Worm (Caenorhabditis elegans) whole organism, young adult: ENCODE data around the gene pccb-1.
A peak's percentile ranks its signal among the peaks of the same experiment; 100 is the strongest.

Source experiments
- B0019.2 ChIP-seq: fragments of 200-800 bp; sonication (Bioruptor generic); conservative IDR thresholded peaks from 2 replicates; pipeline ENCODE4 v1.3.6; 2022; ENCODE audit warnings: missing genetic modification reagents, missing genetic modification characterization, missing compliant biosample characterization
- B0035.1 ChIP-seq: sonication (generic microtip); optimal IDR thresholded peaks from 2 replicates; lab custom pipeline; 2016; ENCODE audit warnings: missing genetic modification characterization, mild to moderate bottlenecking, missing compliant biosample characterization, missing genotype, missing genetic modification reagents
- B0261.1 ChIP-seq: sonication (generic microtip); optimal IDR thresholded peaks from 2 replicates; lab custom pipeline; 2016; ENCODE audit warnings: mild to moderate bottlenecking, missing genetic modification characterization, moderate library complexity, missing compliant biosample characterization
- C17E4.6 ChIP-seq: fragments of 200-800 bp; sonication (Bioruptor generic); IDR thresholded peaks from 2 replicates; pipeline ENCODE4 v1.3.6; 2022; ENCODE audit warnings: missing genetic modification reagents, missing genetic modification characterization, missing compliant biosample characterization
- F22D6.2 ChIP-seq: sonication (generic microtip); optimal IDR thresholded peaks from 2 replicates; lab custom pipeline; 2016; ENCODE audit warnings: mild to moderate bottlenecking, missing genetic modification characterization, missing compliant biosample characterization
- F23B12.7 ChIP-seq: sonication (generic microtip); optimal IDR thresholded peaks from 2 replicates; lab custom pipeline; 2017; ENCODE audit warnings: missing genetic modification characterization, mild to moderate bottlenecking, missing compliant biosample characterization, antibody characterized with exemption, moderate library complexity; ENCODE audit not compliant: insufficient read depth
- F52B5.7 ChIP-seq: sonication (generic microtip); optimal IDR thresholded peaks from 2 replicates; lab custom pipeline; 2016; ENCODE audit warnings: mild to moderate bottlenecking, missing genetic modification characterization, missing compliant biosample characterization
- K12H6.12 ChIP-seq: fragments of 200-800 bp; sonication (Bioruptor generic); optimal IDR thresholded peaks from 2 replicates; lab custom pipeline; 2018; ENCODE audit warnings: mild to moderate bottlenecking, missing genetic modification characterization, missing compliant biosample characterization
- T07F8.4 ChIP-seq: sonication (generic microtip); optimal IDR thresholded peaks from 2 replicates; lab custom pipeline; 2016; ENCODE audit warnings: mild to moderate bottlenecking, missing genetic modification characterization, moderate library complexity, missing compliant biosample characterization
- Y53G8AR.9 ChIP-seq: fragments of 200-800 bp; sonication (Bioruptor generic); conservative IDR thresholded peaks from 2 replicates; pipeline ENCODE4 v1.3.6; 2022; ENCODE audit warnings: missing genetic modification reagents, missing genetic modification characterization, missing compliant biosample characterization
- ZK185.1 ChIP-seq: sonication (generic microtip); optimal IDR thresholded peaks from 2 replicates; lab custom pipeline; 2016; ENCODE audit warnings: mild to moderate bottlenecking, missing genetic modification characterization, missing compliant biosample characterization; ENCODE audit not compliant: poor library complexity, severe bottlenecking
- akir-1 ChIP-seq: fragments of 200-800 bp; sonication (Bioruptor generic); optimal IDR thresholded peaks from 2 replicates; lab custom pipeline; 2018; ENCODE audit warnings: mild to moderate bottlenecking, missing genetic modification characterization, moderate library complexity, missing compliant biosample characterization
- aptf-2 ChIP-seq: fragments of 200-800 bp; sonication (Bioruptor generic); conservative IDR thresholded peaks from 2 replicates; pipeline ENCODE4 v1.3.6; 2022; ENCODE audit warnings: missing genetic modification reagents, missing genetic modification characterization, missing compliant biosample characterization
- attf-3 ChIP-seq: fragments of 200-800 bp; sonication (Bioruptor generic); conservative IDR thresholded peaks from 2 replicates; pipeline ENCODE4 v1.3.6; 2022; ENCODE audit warnings: missing genetic modification reagents, missing genetic modification characterization, missing compliant biosample characterization
- attf-5 ChIP-seq: fragments of 200-800 bp; sonication (Bioruptor generic); optimal IDR thresholded peaks from 2 replicates; lab custom pipeline; 2018; ENCODE audit warnings: mild to moderate bottlenecking, missing genetic modification characterization, missing compliant biosample characterization
- attf-6 ChIP-seq: fragments of 200-800 bp; sonication (Bioruptor generic); IDR thresholded peaks from 2 replicates; pipeline ENCODE4 v1.3.6; 2022; ENCODE audit warnings: missing genetic modification reagents, missing genetic modification characterization, missing compliant biosample characterization
- bed-2 ChIP-seq: fragments of 200-800 bp; sonication (Bioruptor generic); IDR thresholded peaks from 2 replicates; pipeline ENCODE4 v1.3.6; 2022; ENCODE audit warnings: missing genetic modification reagents, missing genetic modification characterization, missing compliant biosample characterization
- cebp-1 ChIP-seq, 2 experiments: fragments of 200-800 bp in 1 of 2; sonication (Bioruptor generic) in 1 of 2; sonication (generic microtip) in 1 of 2; IDR thresholded peaks in 1 of 2; optimal IDR thresholded peaks in 1 of 2; 2 replicates each; pipeline versions ENCODE4 v1.3.6 to Lab custom; 2017 to 2022; ENCODE audit warnings: missing compliant biosample characterization in 2 of 2, missing genetic modification characterization in 2 of 2, mild to moderate bottlenecking in 1 of 2, missing genetic modification reagents in 1 of 2, moderate library complexity in 1 of 2
- cebp-2 ChIP-seq: fragments of 200-800 bp; sonication (Bioruptor generic); IDR thresholded peaks from 2 replicates; pipeline ENCODE4 v1.3.6; 2022; ENCODE audit warnings: missing genetic modification characterization, missing compliant biosample characterization
- dox-1 ChIP-seq: fragments of 200-800 bp; sonication (Bioruptor generic); IDR thresholded peaks from 2 replicates; pipeline ENCODE4 v1.3.6; 2022; ENCODE audit warnings: missing genetic modification reagents, missing genetic modification characterization, missing compliant biosample characterization
- egl-18 ChIP-seq: fragments of 200-800 bp; sonication (Bioruptor generic); IDR thresholded peaks from 2 replicates; pipeline ENCODE4 v1.3.6; 2022; ENCODE audit warnings: missing genetic modification reagents, missing genetic modification characterization, missing compliant biosample characterization
- egl-44 ChIP-seq: fragments of 200-800 bp; sonication (Bioruptor generic); IDR thresholded peaks from 2 replicates; pipeline ENCODE4 v1.3.6; 2022; ENCODE audit warnings: missing genetic modification reagents, missing genetic modification characterization, missing compliant biosample characterization
- ekl-4 ChIP-seq: fragments of 200-800 bp; sonication (Bioruptor generic); IDR thresholded peaks from 2 replicates; pipeline ENCODE4 v1.3.6; 2022; ENCODE audit warnings: missing genetic modification reagents, missing genetic modification characterization, missing compliant biosample characterization
- him-1 ChIP-seq: sonication (generic microtip); optimal IDR thresholded peaks from 2 replicates; lab custom pipeline; 2016; ENCODE audit warnings: missing genotype, missing genetic modification reagents, missing genetic modification characterization, missing compliant biosample characterization
- hlh-26 ChIP-seq: fragments of 200-800 bp; sonication (Bioruptor generic); conservative IDR thresholded peaks from 2 replicates; pipeline ENCODE4 v1.3.6; 2022; ENCODE audit warnings: missing genetic modification reagents, missing genetic modification characterization, missing compliant biosample characterization
- hmg-1.2 ChIP-seq: fragments of 200-800 bp; sonication (Bioruptor generic); IDR thresholded peaks from 2 replicates; pipeline ENCODE4 v1.3.6; 2022; ENCODE audit warnings: missing genetic modification reagents, missing genetic modification characterization, missing compliant biosample characterization
- lag-1 ChIP-seq: fragments of 200-800 bp; sonication (Bioruptor generic); IDR thresholded peaks from 2 replicates; pipeline ENCODE4 v1.3.6; 2022; ENCODE audit warnings: missing genetic modification reagents, missing genetic modification characterization, missing compliant biosample characterization
- let-526 ChIP-seq: fragments of 200-800 bp; sonication (Bioruptor generic); IDR thresholded peaks from 2 replicates; pipeline ENCODE4 v1.3.6; 2022; ENCODE audit warnings: missing genetic modification reagents, missing genetic modification characterization, missing compliant biosample characterization
- madf-3 ChIP-seq: fragments of 200-800 bp; sonication (Bioruptor generic); IDR thresholded peaks from 2 replicates; pipeline ENCODE4 v1.3.6; 2022; ENCODE audit warnings: missing genetic modification reagents, missing genetic modification characterization, missing compliant biosample characterization
- nfyb-1 ChIP-seq: fragments of 200-800 bp; sonication (Bioruptor generic); IDR thresholded peaks from 2 replicates; pipeline ENCODE4 v1.3.6; 2022; ENCODE audit warnings: missing genetic modification reagents, missing genetic modification characterization, missing compliant biosample characterization
- nhr-120 ChIP-seq: fragments of 200-800 bp; sonication (Bioruptor generic); IDR thresholded peaks from 2 replicates; pipeline ENCODE4 v1.3.6; 2022; ENCODE audit warnings: missing genetic modification characterization, missing compliant biosample characterization
- sdz-38 ChIP-seq: sonication (generic microtip); optimal IDR thresholded peaks from 2 replicates; lab custom pipeline; 2016; ENCODE audit warnings: missing genotype, missing genetic modification characterization, missing compliant biosample characterization
- snpc-3.4 ChIP-seq: sonication (generic microtip); optimal IDR thresholded peaks from 2 replicates; lab custom pipeline; 2017; ENCODE audit warnings: missing genetic modification characterization, mild to moderate bottlenecking, missing compliant biosample characterization, antibody characterized with exemption, moderate library complexity, missing genotype, missing genetic modification reagents
- somi-1 ChIP-seq: fragments of 200-800 bp; sonication (Bioruptor generic); optimal IDR thresholded peaks from 2 replicates; lab custom pipeline; 2018; ENCODE audit warnings: mild to moderate bottlenecking, missing genetic modification characterization, missing compliant biosample characterization
- sptf-2 ChIP-seq: fragments of 200-800 bp; sonication (Bioruptor generic); optimal IDR thresholded peaks from 2 replicates; lab custom pipeline; 2018; ENCODE audit warnings: mild to moderate bottlenecking, missing genetic modification characterization, missing compliant biosample characterization
- unc-62 ChIP-seq: fragments of 150-350 bp; optimal IDR thresholded peaks from 2 replicates; lab custom pipeline; 2014; ENCODE audit warnings: missing biosample characterization, missing genetic modification reagents, missing genetic modification characterization
- zim-3 ChIP-seq: sonication (generic microtip); optimal IDR thresholded peaks from 2 replicates; lab custom pipeline; 2017; ENCODE audit warnings: mild to moderate bottlenecking, missing genetic modification characterization, moderate library complexity, missing compliant biosample characterization
- ztf-18 ChIP-seq: sonication (generic microtip); optimal IDR thresholded peaks from 2 replicates; lab custom pipeline; 2016; ENCODE audit warnings: missing genotype, mild to moderate bottlenecking, missing genetic modification characterization, missing compliant biosample characterization
- ztf-6 ChIP-seq: fragments of 200-800 bp; sonication (Bioruptor generic); IDR thresholded peaks from 2 replicates; pipeline ENCODE4 v1.3.6; 2022; ENCODE audit warnings: missing genetic modification reagents, missing genetic modification characterization, missing compliant biosample characterization

Gene pccb-1

DNA sequence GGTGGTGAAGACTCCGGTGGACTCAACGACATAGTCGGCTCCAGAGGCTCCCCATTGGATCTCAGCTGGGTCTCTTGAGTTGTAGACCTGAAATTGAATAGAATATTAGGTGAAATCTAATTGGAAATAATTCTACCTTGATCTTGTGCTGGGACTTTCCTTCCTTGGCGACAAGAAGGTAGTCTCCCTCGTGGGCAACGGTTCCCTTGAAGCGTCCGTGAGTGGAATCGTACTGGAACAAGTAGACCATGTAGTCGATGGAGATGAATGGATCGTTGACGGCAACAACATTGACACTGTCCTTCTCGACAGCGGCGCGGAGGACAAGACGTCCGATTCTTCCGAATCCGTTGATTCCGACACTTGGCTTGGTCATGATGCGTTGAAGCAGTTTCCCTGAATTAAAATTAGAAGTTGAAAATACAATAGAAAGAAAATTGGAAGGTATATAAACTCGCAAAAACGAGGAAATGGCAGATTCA is 23.6 kb downstream of the pccb-1 start, which contains the start of gene gpd-3 (continued):
- TF ChIP-seq nfyb-1 (GFP tag; lab: Robert Waterston, UW) = peak; percentile 31; the same call in 1 of the 2 replicates
- peak; percentile 40; the same call in 1 of the 2 replicates for TF ChIP-seq cebp-1 (GFP tag; IDR thresholded peaks at IDR 0.05; lab: Robert Waterston, UW)
- TF ChIP-seq cebp-1 (tag; optimal IDR thresholded peaks at IDR 0.05; lab: Kevin White, UChicago) = peak; percentile 45
- TF ChIP-seq aptf-2 (GFP tag; lab: Robert Waterston, UW) = no peak

DNA sequence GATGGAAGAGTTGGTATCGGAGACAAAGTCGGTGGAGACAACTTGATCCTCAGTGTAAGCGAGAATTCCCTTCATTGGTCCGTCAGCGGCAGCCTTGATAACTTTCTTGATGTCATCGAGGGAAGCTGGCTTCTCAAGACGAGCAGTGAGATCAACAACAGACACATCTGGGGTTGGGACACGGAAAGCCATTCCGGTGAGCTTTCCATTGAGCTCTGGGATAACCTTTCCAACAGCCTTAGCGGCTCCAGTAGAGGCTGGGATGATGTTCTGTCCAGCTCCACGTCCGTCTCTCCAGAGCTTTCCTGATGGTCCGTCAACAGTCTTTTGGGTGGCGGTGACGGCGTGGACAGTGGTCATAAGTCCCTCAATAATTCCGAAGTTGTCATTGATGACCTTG is 24.3 kb downstream of the pccb-1 start:
- TF ChIP-seq egl-18 (GFP tag; lab: Robert Waterston, UW) = 0 out of 2 replicates have a peak, but pooled peaks have one; percentile 9
- 0 out of 2 replicates have a peak, but pooled peaks have one; percentile 58 for TF ChIP-seq madf-3 (GFP tag; lab: Robert Waterston, UW)
- peak; percentile 45 for TF ChIP-seq Y53G8AR.9 (GFP tag; lab: Robert Waterston, UW)

ce11 chrX:3114306-3115133 is 25.2 kb downstream of the pccb-1 start, which contains the start of gene gpd-2:
gpd-2 (minus strand) TSS chrX:3114689.
- TF ChIP-seq C17E4.6 (GFP tag; lab: Robert Waterston, UW) (no peak), hmg-1.2 (GFP tag; lab: Robert Waterston, UW) (no peak), egl-44 (no peak), sdz-38 (no peak), dox-1 (0 out of 2 replicates have a peak, but pooled peaks have one; percentile 22), zim-3 (tag; lab: Kevin White, UChicago) (no peak), Y53G8AR.9 (GFP tag; lab: Robert Waterston, UW) (no peak; the same call in 1 of the 2 replicates), unc-62 (GFP tag; lab: Kevin White, UChicago) (no peak), ekl-4 (peak; percentile 23; the same call in 1 of the 2 replicates), ZK185.1 (tag; lab: Kevin White, UChicago) (peak; percentile 80), attf-6 (GFP tag; lab: Robert Waterston, UW) (no peak), nhr-120 (no peak), F23B12.7 (no peak), let-526 (0 out of 2 replicates have a peak, but pooled peaks have one; percentile 31), madf-3 (GFP tag; lab: Robert Waterston, UW) (peak; percentile 43; the same call in 1 of the 2 replicates), nfyb-1 (GFP tag; lab: Robert Waterston, UW) (peak; percentile 66), cebp-2 (GFP tag; lab: Robert Waterston, UW) (no peak), akir-1 (GFP tag; lab: Kevin White, UChicago) (no peak), B0019.2 (GFP tag; lab: Robert Waterston, UW) (no peak), B0261.1 (no peak), lag-1 (GFP tag; lab: Robert Waterston, UW) (no peak)

DNA sequence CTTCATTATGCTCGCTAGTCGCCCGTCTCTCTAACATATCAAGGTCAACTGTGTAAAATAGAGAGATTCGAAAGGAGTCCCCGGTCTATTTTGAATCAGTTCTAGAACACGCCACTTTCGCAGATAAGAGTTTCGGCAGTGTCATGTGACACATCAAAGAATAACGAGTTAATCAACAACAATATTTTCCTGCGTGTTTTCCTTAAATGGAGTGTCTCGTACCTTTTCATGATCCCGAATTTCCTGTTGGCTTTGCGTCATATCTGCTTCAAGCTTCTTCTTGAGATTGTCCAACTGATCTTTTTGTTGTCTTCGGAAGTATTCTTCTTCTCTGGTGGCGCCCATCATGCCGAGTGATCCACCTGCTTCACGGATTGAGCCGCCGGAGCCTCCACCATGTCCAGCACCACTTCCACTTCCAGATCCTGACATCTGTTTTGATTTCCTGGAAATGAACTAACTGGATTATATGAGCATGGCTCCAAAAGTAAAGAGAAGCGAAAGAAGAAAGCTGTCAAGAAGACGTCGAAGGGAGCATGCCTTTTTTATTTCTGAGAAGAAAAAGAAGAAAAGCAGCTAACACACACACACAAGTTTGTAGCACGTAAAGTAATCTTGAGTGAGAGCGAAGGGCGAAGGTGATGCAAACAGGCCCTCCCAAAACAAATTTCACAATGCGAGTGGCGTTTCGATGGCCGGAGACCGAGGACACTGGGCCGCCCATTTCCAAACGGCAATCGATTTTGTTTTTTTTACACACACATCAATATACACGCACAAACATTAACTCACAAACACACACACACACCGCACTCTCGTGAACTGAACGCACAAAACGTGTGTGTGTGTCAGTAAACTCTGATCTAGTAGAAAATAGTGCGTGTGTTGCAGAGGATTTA is 26.0 kb downstream of the pccb-1 start:
- no peak for TF ChIP-seq bed-2 (GFP tag; lab: Robert Waterston, UW)
- no peak for TF ChIP-seq him-1 (tag; lab: Kevin White, UChicago)
- no peak for TF ChIP-seq ztf-18 (tag; lab: Kevin White, UChicago)
- no peak for TF ChIP-seq F52B5.7 (tag; lab: Kevin White, UChicago)
- TF ChIP-seq attf-5 (GFP tag; lab: Kevin White, UChicago) = no peak
- TF ChIP-seq snpc-3.4 (tag; lab: Kevin White, UChicago) = no peak
- TF ChIP-seq sptf-2 (GFP tag; lab: Kevin White, UChicago) = no peak
- TF ChIP-seq B0019.2 (GFP tag; lab: Robert Waterston, UW) = no peak
- no peak for TF ChIP-seq B0035.1 (tag; lab: Kevin White, UChicago)
- no peak for TF ChIP-seq somi-1
- TF ChIP-seq attf-3 (GFP tag; lab: Robert Waterston, UW) = no peak
- TF ChIP-seq K12H6.12 (tag; lab: Kevin White, UChicago) = no peak
- no peak for TF ChIP-seq ztf-6 (GFP tag; lab: Robert Waterston, UW)
- TF ChIP-seq hlh-26 = no peak
- no peak for TF ChIP-seq F22D6.2 (tag; lab: Kevin White, UChicago)
- no peak for TF ChIP-seq T07F8.4 (tag; lab: Kevin White, UChicago)
